Fruit fly (Drosophila melanogaster) whole organism, embryonic: ENCODE measurements around the gene Sbf.

Experiments
- Atf6 ChIP-seq: fragments of 200-800 bp; sonication (Bioruptor generic); IDR thresholded peaks from 2 replicates; pipeline ENCODE4 v1.3.6; 2022; ENCODE audit warnings: missing biosample characterization, missing genetic modification characterization
- BEAF-32 ChIP-seq: fragments of 200-800 bp; sonication (Bioruptor generic); optimal IDR thresholded peaks from 3 replicates; lab custom pipeline; 2017; ENCODE audit warnings: missing biosample characterization, missing genetic modification characterization, mild to moderate bottlenecking, moderate library complexity, missing genetic modification reagents
- CG1024 ChIP-seq: fragments of 200-800 bp; sonication (Bioruptor generic); IDR thresholded peaks from 2 replicates; pipeline ENCODE4 v1.3.6; 2022; ENCODE audit warnings: missing biosample characterization, missing genetic modification characterization
- CG10366 ChIP-seq: fragments of 200-800 bp; sonication (Bioruptor generic); IDR thresholded peaks from 2 replicates; pipeline ENCODE4 v1.3.6; 2022; ENCODE audit warnings: missing biosample characterization, missing genetic modification characterization
- CG11456 ChIP-seq: fragments of 200-800 bp; sonication (Bioruptor generic); IDR thresholded peaks from 3 replicates; pipeline ENCODE4 v1.3.6; 2022; ENCODE audit warnings: missing biosample characterization, missing genetic modification characterization
- CG12942 ChIP-seq: fragments of 200-800 bp; sonication (Bioruptor generic); optimal IDR thresholded peaks from 3 replicates; lab custom pipeline; 2016; ENCODE audit warnings: missing biosample characterization, missing genetic modification characterization
- CG13287 ChIP-seq: fragments of 200-800 bp; sonication (Bioruptor generic); IDR thresholded peaks from 2 replicates; pipeline ENCODE4 v1.3.6; 2022; ENCODE audit warnings: missing biosample characterization, missing genetic modification characterization; ENCODE audit not compliant: partially characterized antibody
- CG16813 ChIP-seq: fragments of 200-800 bp; sonication (Bioruptor generic); IDR thresholded peaks from 3 replicates; pipeline ENCODE4 v1.3.6; 2022; ENCODE audit warnings: missing biosample characterization, missing genetic modification characterization; ENCODE audit not compliant: partially characterized antibody
- CG18011 ChIP-seq: fragments of 200-800 bp; sonication (Bioruptor generic); optimal IDR thresholded peaks from 2 replicates; lab custom pipeline; 2017; ENCODE audit warnings: missing biosample characterization, missing genetic modification characterization, mild to moderate bottlenecking, moderate library complexity, missing genotype
- CG2889 ChIP-seq: fragments of 200-800 bp; sonication (Bioruptor generic); IDR thresholded peaks from 3 replicates; pipeline ENCODE4 v1.3.6; 2022; ENCODE audit warnings: missing biosample characterization, missing genetic modification characterization
- CG33213 ChIP-seq: fragments of 200-800 bp; sonication (Bioruptor generic); optimal IDR thresholded peaks from 3 replicates; lab custom pipeline; 2016; ENCODE audit warnings: missing biosample characterization, missing genetic modification characterization
- CG3407 ChIP-seq: fragments of 200-800 bp; sonication (Bioruptor generic); optimal IDR thresholded peaks from 2 replicates; lab custom pipeline; 2018; ENCODE audit warnings: missing biosample characterization, mild to moderate bottlenecking, missing genetic modification characterization
- CG3847 ChIP-seq: fragments of 200-800 bp; sonication (Bioruptor generic); IDR thresholded peaks from 2 replicates; pipeline ENCODE4 v1.3.6; 2022; ENCODE audit warnings: missing biosample characterization, missing genetic modification characterization
- CG42726 ChIP-seq: fragments of 200-800 bp; sonication (Bioruptor generic); IDR thresholded peaks from 2 replicates; pipeline ENCODE4 v1.3.6; 2022; ENCODE audit warnings: missing biosample characterization, missing genetic modification characterization; ENCODE audit not compliant: partially characterized antibody
- CG4328 ChIP-seq: fragments of 200-800 bp; sonication (Bioruptor generic); optimal IDR thresholded peaks from 3 replicates; lab custom pipeline; 2017; ENCODE audit warnings: missing biosample characterization, missing genetic modification reagents, missing genetic modification characterization
- CG4854 ChIP-seq: fragments of 200-800 bp; sonication (Bioruptor generic); optimal IDR thresholded peaks from 2 replicates; lab custom pipeline; 2016; ENCODE audit warnings: missing biosample characterization, missing genetic modification characterization, inconsistent platforms
- CG5180 ChIP-seq: fragments of 200-800 bp; sonication (Bioruptor generic); optimal IDR thresholded peaks from 3 replicates; lab custom pipeline; 2017; ENCODE audit warnings: missing biosample characterization, missing genetic modification characterization, mild to moderate bottlenecking, moderate library complexity, missing genetic modification reagents
- CG7271 ChIP-seq: fragments of 200-800 bp; sonication (Bioruptor generic); optimal IDR thresholded peaks from 2 replicates; lab custom pipeline; 2018; ENCODE audit warnings: missing biosample characterization, mild to moderate bottlenecking, missing genetic modification characterization, moderate library complexity
- CG7556 ChIP-seq: fragments of 200-800 bp; sonication (Bioruptor generic); optimal IDR thresholded peaks from 2 replicates; lab custom pipeline; 2017; ENCODE audit warnings: missing biosample characterization, mild to moderate bottlenecking, missing genetic modification characterization
- CG7987 ChIP-seq: fragments of 200-800 bp; sonication (Bioruptor generic); optimal IDR thresholded peaks from 2 replicates; lab custom pipeline; 2018; ENCODE audit warnings: missing biosample characterization, mild to moderate bottlenecking, missing genetic modification characterization, moderate library complexity
- CoRest ChIP-seq: fragments of 200-800 bp; sonication (Bioruptor generic); optimal IDR thresholded peaks from 3 replicates; lab custom pipeline; 2018; ENCODE audit warnings: missing biosample characterization, mild to moderate bottlenecking, missing genetic modification characterization, moderate library complexity
- Drgx ChIP-seq: fragments of 200-800 bp; sonication (Bioruptor generic); IDR thresholded peaks from 2 replicates; pipeline ENCODE4 v1.3.6; 2022; ENCODE audit warnings: missing biosample characterization, missing genetic modification characterization
- E2f1 ChIP-seq: fragments of 200-800 bp; sonication (Bioruptor generic); IDR thresholded peaks from 2 replicates; pipeline ENCODE4 v1.3.6; 2022; ENCODE audit warnings: missing biosample characterization, missing genetic modification characterization
- Hand ChIP-seq: fragments of 200-800 bp; sonication (Bioruptor generic); optimal IDR thresholded peaks from 2 replicates; lab custom pipeline; 2017; ENCODE audit warnings: mild to moderate bottlenecking, missing biosample characterization, missing genetic modification reagents, missing genetic modification characterization
- Hmx ChIP-seq: fragments of 200-800 bp; sonication (Bioruptor generic); optimal IDR thresholded peaks from 2 replicates; lab custom pipeline; 2016; ENCODE audit warnings: missing biosample characterization, missing genetic modification characterization
- Hr39 ChIP-seq: fragments of >200 bp; optimal IDR thresholded peaks from 2 replicates; lab custom pipeline; 2017
- Lhr ChIP-seq: fragments of 200-800 bp; sonication (Bioruptor generic); optimal IDR thresholded peaks from 3 replicates; lab custom pipeline; 2017; ENCODE audit warnings: mild to moderate bottlenecking, missing biosample characterization, missing genetic modification reagents, missing genetic modification characterization
- Nf-YB ChIP-seq: fragments of 200-800 bp; sonication (Bioruptor generic); optimal IDR thresholded peaks from 3 replicates; lab custom pipeline; 2019; ENCODE audit warnings: missing biosample characterization, mild to moderate bottlenecking, missing genetic modification characterization, moderate library complexity
- Ptx1 ChIP-seq: fragments of 200-800 bp; sonication (Bioruptor generic); IDR thresholded peaks from 2 replicates; pipeline ENCODE4 v1.3.6; 2022; ENCODE audit warnings: missing biosample characterization, missing genetic modification characterization
- Scr ChIP-seq: fragments of 200-800 bp; sonication (Bioruptor generic); IDR thresholded peaks from 2 replicates; pipeline ENCODE4 v1.3.6; 2022; ENCODE audit warnings: missing biosample characterization, missing genetic modification characterization; ENCODE audit not compliant: partially characterized antibody
- Sin3A ChIP-seq: fragments of >200 bp; optimal IDR thresholded peaks from 2 replicates; lab custom pipeline; 2018
- Sry-δ ChIP-seq: fragments of 200-800 bp; sonication (Bioruptor generic); optimal IDR thresholded peaks from 2 replicates; lab custom pipeline; 2016; ENCODE audit warnings: missing biosample characterization, missing genetic modification characterization
- Ssrp ChIP-seq: fragments of 200-800 bp; sonication (Bioruptor generic); optimal IDR thresholded peaks from 2 replicates; lab custom pipeline; 2018; ENCODE audit warnings: missing biosample characterization, mild to moderate bottlenecking, missing genetic modification characterization, moderate library complexity
- ato ChIP-seq: fragments of 200-800 bp; sonication (Bioruptor generic); IDR thresholded peaks from 2 replicates; pipeline ENCODE4 v1.3.6; 2022; ENCODE audit warnings: missing biosample characterization, missing genetic modification characterization; ENCODE audit not compliant: partially characterized antibody
- cg ChIP-seq: fragments of 200-800 bp; sonication (Bioruptor generic); optimal IDR thresholded peaks from 3 replicates; lab custom pipeline; 2019; ENCODE audit warnings: missing biosample characterization, mild to moderate bottlenecking, missing genetic modification characterization, moderate library complexity
- chinmo ChIP-seq: fragments of 200-800 bp; sonication (Bioruptor generic); IDR thresholded peaks from 4 replicates; pipeline ENCODE4 v1.3.6; 2022; ENCODE audit warnings: missing biosample characterization, missing genetic modification characterization; ENCODE audit not compliant: partially characterized antibody
- crp ChIP-seq, 2 experiments: fragments of 200-800 bp; sonication (Bioruptor generic); optimal IDR thresholded peaks; 2 replicates in 1 of 2; 3 replicates in 1 of 2; lab custom pipeline; 2017; ENCODE audit warnings: missing biosample characterization in 2 of 2, missing genetic modification characterization in 2 of 2, mild to moderate bottlenecking in 1 of 2, moderate library complexity in 1 of 2
- eyg ChIP-seq: fragments of 200-800 bp; sonication (Bioruptor generic); optimal IDR thresholded peaks from 3 replicates; lab custom pipeline; 2016; ENCODE audit warnings: missing biosample characterization, missing genetic modification characterization
- hbn ChIP-seq: fragments of 200-800 bp; sonication (Bioruptor generic); IDR thresholded peaks from 2 replicates; pipeline ENCODE4 v1.3.6; 2022; ENCODE audit warnings: missing biosample characterization, missing genetic modification characterization; ENCODE audit not compliant: partially characterized antibody
- insv ChIP-seq, 2 experiments: fragments of 200-800 bp; sonication (Bioruptor generic); optimal IDR thresholded peaks; 3 replicates each; lab custom pipeline; 2016 to 2018; ENCODE audit warnings: missing biosample characterization in 2 of 2, missing genetic modification characterization in 2 of 2
- jumu ChIP-seq: fragments of 200-800 bp; sonication (Bioruptor generic); optimal IDR thresholded peaks from 3 replicates; lab custom pipeline; 2016; ENCODE audit warnings: missing biosample characterization, missing genetic modification characterization
- mirr ChIP-seq: fragments of 200-800 bp; sonication (Bioruptor generic); optimal IDR thresholded peaks from 3 replicates; lab custom pipeline; 2018; ENCODE audit warnings: missing biosample characterization, mild to moderate bottlenecking, missing genetic modification characterization
- odd ChIP-seq: fragments of 200-800 bp; sonication (Bioruptor generic); optimal IDR thresholded peaks from 2 replicates; lab custom pipeline; 2017; ENCODE audit warnings: missing biosample characterization, mild to moderate bottlenecking, missing genetic modification characterization
- schlank ChIP-seq: fragments of 200-800 bp; sonication (Bioruptor generic); optimal IDR thresholded peaks from 2 replicates; lab custom pipeline; 2018; ENCODE audit warnings: missing biosample characterization, mild to moderate bottlenecking, missing genetic modification characterization
- sens-2 ChIP-seq: fragments of 200-800 bp; sonication (Bioruptor generic); IDR thresholded peaks from 2 replicates; pipeline ENCODE4 v1.3.6; 2022; ENCODE audit warnings: missing biosample characterization, missing genetic modification characterization
- tap ChIP-seq: fragments of 200-800 bp; optimal IDR thresholded peaks from 3 replicates; lab custom pipeline; 2019; ENCODE audit warnings: missing biosample characterization, mild to moderate bottlenecking, missing genetic modification characterization, moderate library complexity
- tin ChIP-seq: fragments of 200-800 bp; sonication (Bioruptor generic); optimal IDR thresholded peaks from 3 replicates; lab custom pipeline; 2016; ENCODE audit warnings: missing biosample characterization, missing genetic modification characterization
- tx ChIP-seq: fragments of 200-800 bp; sonication (Bioruptor generic); optimal IDR thresholded peaks from 2 replicates; lab custom pipeline; 2016; ENCODE audit warnings: missing biosample characterization, missing genetic modification characterization

The Sbf gene

dm6 chr3R:11749297-11750293, 47.2 kb downstream of the Sbf start, which contains the start of gene CG6923 (continued):
- TF ChIP-seq CG3407 (GFP tag; lab: Kevin White, UChicago), result no peak
- peak; percentile 27 to 82 for TF ChIP-seq crp (GFP tag; optimal IDR thresholded peaks at IDR 0.05; lab: Kevin White, UChicago)
- peak; percentile 25; the same call in 1 of the 2 replicates for TF ChIP-seq CG3847 (GFP tag; lab: Robert Waterston, UW)
- no peak for TF ChIP-seq CG12942 (GFP tag; lab: Kevin White, UChicago)
- TF ChIP-seq ato (GFP tag; lab: Robert Waterston, UW), result peak; percentile 62
- TF ChIP-seq CG2889 (GFP tag; lab: Robert Waterston, UW), result no peak
- no peak for TF ChIP-seq Drgx (GFP tag; lab: Robert Waterston, UW)
- no peak for TF ChIP-seq tap (tag; lab: Kevin White, UChicago)
- TF ChIP-seq Hr39 (lab: Kevin White, UChicago), result no peak
- TF ChIP-seq CG13287, result peak; percentile 79
- TF ChIP-seq chinmo (GFP tag; lab: Robert Waterston, UW), result peak; percentile 71; the same call in 1 of the 4 replicates
- no peak for TF ChIP-seq CG5180 (GFP tag; lab: Kevin White, UChicago)
- TF ChIP-seq CG1024 (GFP tag; lab: Robert Waterston, UW), result no peak
- TF ChIP-seq CG16813 (GFP tag; lab: Robert Waterston, UW), result peak; percentile 86
- TF ChIP-seq odd, result no peak
- peak; percentile 50 for TF ChIP-seq CoRest (tag; lab: Kevin White, UChicago)
- TF ChIP-seq tx (GFP tag; lab: Kevin White, UChicago), result no peak
- no peak for TF ChIP-seq CG7271 (tag; lab: Kevin White, UChicago)
- no peak for TF ChIP-seq E2f1 (GFP tag; lab: Robert Waterston, UW)
- TF ChIP-seq jumu (GFP tag; lab: Kevin White, UChicago), result no peak
- no peak for TF ChIP-seq CG7987
- TF ChIP-seq CG33213 (GFP tag; lab: Kevin White, UChicago), result peak; percentile 0
- no peak for TF ChIP-seq Ssrp (tag; lab: Kevin White, UChicago)
- TF ChIP-seq schlank (tag; lab: Kevin White, UChicago), result no peak
- peak; percentile 88 for TF ChIP-seq BEAF-32 (GFP tag; lab: Kevin White, UChicago)
- no peak for TF ChIP-seq insv (GFP tag; optimal IDR thresholded peaks at IDR 0.05; lab: Kevin White, UChicago)
- peak; percentile 24 for TF ChIP-seq Lhr (GFP tag; lab: Kevin White, UChicago)
- TF ChIP-seq Sry-δ (GFP tag; lab: Kevin White, UChicago), result peak; percentile 84
- TF ChIP-seq tin (GFP tag; lab: Kevin White, UChicago), result no peak
- no peak for TF ChIP-seq Atf6 (GFP tag; lab: Robert Waterston, UW)
- peak; percentile 61; the same call in 1 of the 2 replicates for TF ChIP-seq CG42726 (GFP tag; lab: Robert Waterston, UW)
- no peak for TF ChIP-seq eyg (GFP tag; lab: Kevin White, UChicago)
- no peak for TF ChIP-seq CG11456
- TF ChIP-seq sens-2 (GFP tag; lab: Robert Waterston, UW), result no peak
- no peak for TF ChIP-seq cg (GFP tag; lab: Kevin White, UChicago)
- peak; percentile 87 for TF ChIP-seq hbn
- no peak for TF ChIP-seq Hmx (GFP tag; lab: Kevin White, UChicago)
- peak; percentile 68 for TF ChIP-seq Nf-YB (GFP tag; lab: Kevin White, UChicago)
- TF ChIP-seq CG4854 (GFP tag; lab: Kevin White, UChicago), result no peak
- TF ChIP-seq Hand, result no peak
- no peak for TF ChIP-seq CG10366 (GFP tag; lab: Robert Waterston, UW)
- no peak for TF ChIP-seq CG4328 (GFP tag; lab: Kevin White, UChicago)
- TF ChIP-seq Sin3A (lab: Kevin White, UChicago), result peak; percentile 66
- TF ChIP-seq Scr (GFP tag; lab: Robert Waterston, UW), result peak; percentile 87
- TF ChIP-seq Ptx1 (GFP tag; lab: Robert Waterston, UW), result no peak
- TF ChIP-seq mirr, result no peak
- TF ChIP-seq CG7556 (GFP tag; lab: Kevin White, UChicago), result no peak
- no peak for TF ChIP-seq CG18011 (GFP tag; lab: Kevin White, UChicago)
